Worm (Caenorhabditis elegans): ENCODE measurements around the gene R07E5.7.
"Not testable (repeated sequence)": the region's sequence is repeated elsewhere in the genome, so short reads cannot be mapped to it uniquely, and the experiment has no call there.

Gene R07E5.7

ce11 chrIII:4417956-4418355, 1.0 kb downstream of the R07E5.7 start, which contains the start of the genes R07E5.19 and pdcd-2:
Gene R07E5.19 (minus strand): TSS chrIII:4418056.
Gene pdcd-2 (minus strand): TSS chrIII:4418057.
- TF ChIP-seq set-16 (GFP tag; IDR thresholded peaks at IDR 0.05) = no peak
- no peak for TF ChIP-seq F26F4.8 (GFP tag; conservative IDR thresholded peaks at IDR 0.05)
- no peak for TF ChIP-seq unc-62 (GFP tag; optimal IDR thresholded peaks at IDR 0.05 in 1 of 2)
- TF ChIP-seq unc-62 (tag; optimal IDR thresholded peaks at IDR 0.05) = no peak
- no peak for TF ChIP-seq hlh-11 (tag; optimal IDR thresholded peaks at IDR 0.05)
- TF ChIP-seq madf-5 (GFP tag; IDR thresholded peaks at IDR 0.05) = no peak
- TF ChIP-seq vab-7 (GFP tag; IDR thresholded peaks at IDR 0.05) = no peak
- no peak for TF ChIP-seq skn-1 (tag; optimal IDR thresholded peaks at IDR 0.05)
- TF ChIP-seq daf-12 (tag; optimal IDR thresholded peaks at IDR 0.05) = no peak
- TF ChIP-seq Y75B8A.6 (GFP tag; IDR thresholded peaks at IDR 0.05) = no peak
- no peak for TF ChIP-seq tra-1 (GFP tag; IDR thresholded peaks at IDR 0.05)
- no peak for TF ChIP-seq nhr-237 (tag; optimal IDR thresholded peaks at IDR 0.05)
- TF ChIP-seq dmd-8 (GFP tag; IDR thresholded peaks at IDR 0.05) = no peak
- TF ChIP-seq F44E2.7 (GFP tag; IDR thresholded peaks at IDR 0.05) = no peak
- TF ChIP-seq spr-1 (tag; optimal IDR thresholded peaks at IDR 0.05) = no peak
- no peak for TF ChIP-seq dpl-1 (GFP tag; optimal IDR thresholded peaks at IDR 0.05)
- no peak for TF ChIP-seq arid-1 (GFP tag; conservative IDR thresholded peaks at IDR 0.05)

- no peak for TF ChIP-seq tag-97 (GFP tag; IDR thresholded peaks at IDR 0.05)
- no peak for TF ChIP-seq lim-7 (GFP tag; IDR thresholded peaks at IDR 0.05)
- TF ChIP-seq Y5F2A.4 (GFP tag; optimal IDR thresholded peaks at IDR 0.05) = no peak
- TF ChIP-seq hlh-11 (tag; optimal IDR thresholded peaks at IDR 0.05) = no peak
- TF ChIP-seq zag-1 (tag; optimal IDR thresholded peaks at IDR 0.05) = no peak
- no peak for TF ChIP-seq lin-29 (GFP tag; IDR thresholded peaks at IDR 0.05)
- no peak for TF ChIP-seq F37D6.2 (tag; optimal IDR thresholded peaks at IDR 0.05)
- no peak for TF ChIP-seq nhr-28 (tag; optimal IDR thresholded peaks at IDR 0.05)
Observed at ce11 chrIII:4415135-4415534, 3.8 kb downstream of the R07E5.7 start, which contains the start of gene R07E5.11. Gene R07E5.11 (minus strand): TSS chrIII:4415235.

- TF ChIP-seq ceh-20 (GFP tag; IDR thresholded peaks at IDR 0.05) (peak; percentile 82), Y5F2A.4 (GFP tag; optimal IDR thresholded peaks at IDR 0.05) (peak; percentile 65), saeg-2 (GFP tag; IDR thresholded peaks at IDR 0.05) (peak; percentile 56; the same call in 1 of the 2 replicates), hmg-1.1 (GFP tag; IDR thresholded peaks at IDR 0.05) (peak; percentile 87), tra-1 (GFP tag; IDR thresholded peaks at IDR 0.05) (peak; percentile 51; the same call in 1 of the 2 replicates), madf-5 (GFP tag; IDR thresholded peaks at IDR 0.05) (0 out of 4 replicates have a peak, but pooled peaks have one; percentile 16 to 33), php-3 (GFP tag; IDR thresholded peaks at IDR 0.05) (0 out of 2 replicates have a peak, but pooled peaks have one; percentile 43), pha-4 (GFP tag; IDR thresholded peaks at IDR 0.05) (peak; percentile 76), hlh-30 (tag; optimal IDR thresholded peaks at IDR 0.05; ENCODE audit: insufficient read depth) (peak; percentile 36), Y75B8A.6 (GFP tag; IDR thresholded peaks at IDR 0.05) (0 out of 2 replicates have a peak, but pooled peaks have one; percentile 50), spr-3 (GFP tag; optimal IDR thresholded peaks at IDR 0.05) (peak; percentile 38), F37D6.2 (tag; optimal IDR thresholded peaks at IDR 0.05) (peak; percentile 5), madf-9 (GFP tag; conservative IDR thresholded peaks at IDR 0.05) (peak; percentile 35; the same call in 1 of the 2 replicates), dpl-1 (GFP tag; optimal IDR thresholded peaks at IDR 0.05) (peak; percentile 41), ZK337.2 (GFP tag; IDR thresholded peaks at IDR 0.05) (peak; percentile 39; the same call in 1 of the 2 replicates), snpc-1.2 (GFP tag; IDR thresholded peaks at IDR 0.05) (peak; percentile 68), vab-7 (GFP tag; IDR thresholded peaks at IDR 0.05) (peak; percentile 68), F10B5.3 (tag; optimal IDR thresholded peaks at IDR 0.05) (peak; percentile 15), Y48G9A.11 (GFP tag; IDR thresholded peaks at IDR 0.05) (0 out of 2 replicates have a peak, but pooled peaks have one; percentile 39), lin-29 (GFP tag; IDR thresholded peaks at IDR 0.05) (peak; percentile 26; the same call in 1 of the 2 replicates), lsy-2 (tag; optimal IDR thresholded peaks at IDR 0.05) (peak; percentile 28 to 74), spr-1 (tag; optimal IDR thresholded peaks at IDR 0.05) (peak; percentile 12), hlh-11 (tag; optimal IDR thresholded peaks at IDR 0.05) (peak; percentile 20), dmd-6 (GFP tag; IDR thresholded peaks at IDR 0.05) (peak; percentile 69), T20F7.1 (GFP tag; optimal IDR thresholded peaks at IDR 0.05) (peak; percentile 28), gei-8 (GFP tag; optimal IDR thresholded peaks at IDR 0.05) (peak; percentile 38), egl-43 (GFP tag; IDR thresholded peaks at IDR 0.05) (peak; percentile 86), T26A8.4 (GFP tag; IDR thresholded peaks at IDR 0.05) (peak; percentile 84), hif-1 (tag; optimal IDR thresholded peaks at IDR 0.05) (peak in 1 of 2 experiments; percentile 38), Y105C5A.15 (GFP tag; IDR thresholded peaks at IDR 0.05) (peak; percentile 79; the same call in 1 of the 2 replicates), mep-1 (tag; optimal IDR thresholded peaks at IDR 0.05) (peak; percentile 56)
- not testable (repeated sequence) for TF ChIP-seq pha-4 (tag; optimal IDR thresholded peaks at IDR 0.05)
Observed at ce11 chrIII:4414041-4414440, 4.9 kb downstream of the R07E5.7 start.
